Fruit fly (Drosophila melanogaster) whole organism, embryonic: ENCODE data around the gene CG14820.

Experiments
- Abd-B ChIP-seq: fragments of 200-800 bp; sonication (Bioruptor generic); optimal IDR thresholded peaks from 2 replicates; lab custom pipeline; 2018; ENCODE audit warnings: missing biosample characterization, mild to moderate bottlenecking, missing genetic modification characterization, moderate library complexity
- Antp ChIP-seq: fragments of 200-800 bp; sonication (Bioruptor generic); optimal IDR thresholded peaks from 3 replicates; lab custom pipeline; 2016; ENCODE audit warnings: missing biosample characterization, missing genetic modification characterization
- CG1024 ChIP-seq: fragments of 200-800 bp; sonication (Bioruptor generic); IDR thresholded peaks from 2 replicates; pipeline ENCODE4 v1.3.6; 2022; ENCODE audit warnings: missing biosample characterization, missing genetic modification characterization
- CG10431 ChIP-seq: fragments of 200-800 bp; sonication (Bioruptor generic); optimal IDR thresholded peaks from 3 replicates; lab custom pipeline; 2018; ENCODE audit warnings: missing biosample characterization, mild to moderate bottlenecking, missing genetic modification characterization
- CG10654 ChIP-seq: fragments of 200-800 bp; sonication (Bioruptor generic); optimal IDR thresholded peaks from 2 replicates; lab custom pipeline; 2016; ENCODE audit warnings: missing biosample characterization, missing genetic modification characterization
- CG10959 ChIP-seq: fragments of 200-800 bp; sonication (Bioruptor generic); IDR thresholded peaks from 2 replicates; pipeline ENCODE4 v1.3.6; 2022; ENCODE audit warnings: missing biosample characterization, missing genetic modification characterization
- CG13123 ChIP-seq: fragments of 200-800 bp; sonication (Bioruptor generic); optimal IDR thresholded peaks from 2 replicates; lab custom pipeline; 2016; ENCODE audit warnings: missing biosample characterization, missing genetic modification characterization
- CG13424 ChIP-seq: fragments of 200-800 bp; sonication (Bioruptor generic); optimal IDR thresholded peaks from 2 replicates; lab custom pipeline; 2019; ENCODE audit warnings: missing biosample characterization, mild to moderate bottlenecking, missing genetic modification characterization, moderate library complexity
- CG1603 ChIP-seq: fragments of 200-800 bp; sonication (Bioruptor generic); optimal IDR thresholded peaks from 2 replicates; lab custom pipeline; 2019; ENCODE audit warnings: missing biosample characterization, mild to moderate bottlenecking, missing genetic modification characterization, moderate library complexity
- CG17186 ChIP-seq: fragments of 200-800 bp; sonication (Bioruptor generic); optimal IDR thresholded peaks from 3 replicates; lab custom pipeline; 2017; ENCODE audit warnings: missing biosample characterization, missing genetic modification reagents, missing genetic modification characterization
- CG17359 ChIP-seq: fragments of 200-800 bp; sonication (Bioruptor generic); optimal IDR thresholded peaks from 3 replicates; lab custom pipeline; 2018; ENCODE audit warnings: missing biosample characterization, mild to moderate bottlenecking, missing genetic modification characterization, moderate library complexity
- CG17385 ChIP-seq: fragments of 200-800 bp; sonication (Bioruptor generic); optimal IDR thresholded peaks from 3 replicates; lab custom pipeline; 2018; ENCODE audit warnings: missing biosample characterization, mild to moderate bottlenecking, missing genetic modification characterization
- CG1792 ChIP-seq: fragments of 200-800 bp; sonication (Bioruptor generic); optimal IDR thresholded peaks from 2 replicates; lab custom pipeline; 2016; ENCODE audit warnings: missing biosample characterization, missing genetic modification characterization
- CG18619 ChIP-seq: fragments of 200-800 bp; sonication (Bioruptor generic); optimal IDR thresholded peaks from 3 replicates; lab custom pipeline; 2017; ENCODE audit warnings: missing biosample characterization, mild to moderate bottlenecking, missing genetic modification characterization
- CG2199 ChIP-seq: fragments of 200-800 bp; sonication (Bioruptor generic); IDR thresholded peaks from 3 replicates; pipeline ENCODE4 v1.3.6; 2022; ENCODE audit warnings: missing biosample characterization, missing genetic modification characterization
- CG2712 ChIP-seq: fragments of 200-800 bp; optimal IDR thresholded peaks from 3 replicates; lab custom pipeline; 2019; ENCODE audit warnings: missing biosample characterization, mild to moderate bottlenecking, missing genetic modification characterization, moderate library complexity
- CG32767 ChIP-seq: fragments of 200-800 bp; sonication (Bioruptor generic); IDR thresholded peaks from 2 replicates; pipeline ENCODE4 v1.3.6; 2022; ENCODE audit warnings: missing biosample characterization, missing genetic modification characterization
- CG34224 ChIP-seq: fragments of 200-800 bp; sonication (Bioruptor generic); IDR thresholded peaks from 3 replicates; pipeline ENCODE4 v1.3.6; 2022; ENCODE audit warnings: missing biosample characterization, missing genetic modification characterization; ENCODE audit not compliant: partially characterized antibody
- CG6813 ChIP-seq: fragments of 200-800 bp; sonication (Bioruptor generic); optimal IDR thresholded peaks from 2 replicates; lab custom pipeline; 2017; ENCODE audit warnings: missing biosample characterization, missing genetic modification characterization, mild to moderate bottlenecking, moderate library complexity, missing genetic modification reagents
- CG8281 ChIP-seq: fragments of 200-800 bp; sonication (Bioruptor generic); optimal IDR thresholded peaks from 2 replicates; lab custom pipeline; 2018; ENCODE audit warnings: missing biosample characterization, mild to moderate bottlenecking, missing genetic modification characterization, moderate library complexity
- CG8290 ChIP-seq, 3 experiments: fragments of 200-800 bp; sonication (Bioruptor generic); optimal IDR thresholded peaks; 2 replicates each; lab custom pipeline; 2016 to 2019; ENCODE audit warnings: missing biosample characterization in 3 of 3, missing genetic modification characterization in 3 of 3, mild to moderate bottlenecking in 2 of 3, moderate library complexity in 1 of 3
- CG8478 ChIP-seq: fragments of >200 bp; optimal IDR thresholded peaks from 2 replicates; lab custom pipeline; 2018
- CG9876 ChIP-seq: fragments of 200-800 bp; sonication (Bioruptor generic); optimal IDR thresholded peaks from 2 replicates; lab custom pipeline; 2016; ENCODE audit warnings: missing biosample characterization, missing genetic modification characterization
- CTCF ChIP-seq: fragments of 200-800 bp; sonication (Bioruptor generic); optimal IDR thresholded peaks from 2 replicates; lab custom pipeline; 2017; ENCODE audit warnings: missing biosample characterization, mild to moderate bottlenecking, missing genetic modification characterization, moderate library complexity
- D ChIP-seq, 2 experiments: fragments of 200-800 bp in 1 of 2; fragments of >200 bp in 1 of 2; sonication (Bioruptor generic) in 1 of 2; optimal IDR thresholded peaks; 2 replicates in 1 of 2; 3 replicates in 1 of 2; lab custom pipeline; 2017; ENCODE audit warnings: mild to moderate bottlenecking in 1 of 2, missing biosample characterization in 1 of 2, missing genetic modification characterization in 1 of 2, missing genetic modification reagents in 1 of 2
- Deaf1 ChIP-seq: fragments of 200-800 bp; optimal IDR thresholded peaks from 3 replicates; lab custom pipeline; 2019; ENCODE audit warnings: missing biosample characterization, mild to moderate bottlenecking, missing genetic modification characterization, moderate library complexity
- Drgx ChIP-seq: fragments of 200-800 bp; sonication (Bioruptor generic); IDR thresholded peaks from 2 replicates; pipeline ENCODE4 v1.3.6; 2022; ENCODE audit warnings: missing biosample characterization, missing genetic modification characterization
- Neu2 ChIP-seq: fragments of 200-800 bp; sonication (Bioruptor generic); optimal IDR thresholded peaks from 3 replicates; lab custom pipeline; 2016; ENCODE audit warnings: missing biosample characterization, missing genetic modification characterization, borderline replicate concordance
- Nf-YA ChIP-seq: fragments of 200-800 bp; sonication (Bioruptor generic); IDR thresholded peaks from 2 replicates; pipeline ENCODE4 v1.3.6; 2022; ENCODE audit warnings: missing biosample characterization, missing genetic modification characterization
- Nf-YB ChIP-seq: fragments of 200-800 bp; sonication (Bioruptor generic); optimal IDR thresholded peaks from 3 replicates; lab custom pipeline; 2019; ENCODE audit warnings: missing biosample characterization, mild to moderate bottlenecking, missing genetic modification characterization, moderate library complexity
- Nf-YC ChIP-seq: fragments of 200-800 bp; optimal IDR thresholded peaks from 3 replicates; lab custom pipeline; 2019; ENCODE audit warnings: missing biosample characterization, mild to moderate bottlenecking, missing genetic modification characterization, moderate library complexity
- Opbp ChIP-seq: fragments of 200-800 bp; sonication (Bioruptor generic); IDR thresholded peaks from 3 replicates; pipeline ENCODE4 v1.3.6; 2022; ENCODE audit warnings: missing biosample characterization, missing genetic modification characterization; ENCODE audit not compliant: partially characterized antibody
- bigmax ChIP-seq: fragments of 200-800 bp; sonication (Bioruptor generic); optimal IDR thresholded peaks from 2 replicates; lab custom pipeline; 2018; ENCODE audit warnings: missing biosample characterization, mild to moderate bottlenecking, missing genetic modification characterization
- cg ChIP-seq: fragments of 200-800 bp; sonication (Bioruptor generic); optimal IDR thresholded peaks from 3 replicates; lab custom pipeline; 2019; ENCODE audit warnings: missing biosample characterization, mild to moderate bottlenecking, missing genetic modification characterization, moderate library complexity
- chinmo ChIP-seq: fragments of 200-800 bp; sonication (Bioruptor generic); IDR thresholded peaks from 4 replicates; pipeline ENCODE4 v1.3.6; 2022; ENCODE audit warnings: missing biosample characterization, missing genetic modification characterization; ENCODE audit not compliant: partially characterized antibody
- ci ChIP-seq: fragments of 200-800 bp; sonication (Bioruptor generic); IDR thresholded peaks from 3 replicates; pipeline ENCODE4 v1.3.6; 2022; ENCODE audit warnings: missing biosample characterization, missing genetic modification characterization
- corto ChIP-seq: fragments of 200-800 bp; sonication (Bioruptor generic); optimal IDR thresholded peaks from 2 replicates; lab custom pipeline; 2016; ENCODE audit warnings: missing biosample characterization, mild to moderate bottlenecking, missing genetic modification characterization, moderate library complexity
- en ChIP-seq: fragments of 200-800 bp; sonication (Bioruptor generic); optimal IDR thresholded peaks from 2 replicates; lab custom pipeline; 2016; ENCODE audit warnings: missing biosample characterization, missing genetic modification characterization
- fd96Cb ChIP-seq: fragments of 200-800 bp; sonication (Bioruptor generic); optimal IDR thresholded peaks from 2 replicates; lab custom pipeline; 2018; ENCODE audit warnings: missing biosample characterization, mild to moderate bottlenecking, missing genetic modification characterization, moderate library complexity
- gt ChIP-seq: fragments of 200-800 bp; sonication (Bioruptor generic); IDR thresholded peaks from 2 replicates; pipeline ENCODE4 v1.3.6; 2022; ENCODE audit warnings: missing biosample characterization, missing genetic modification characterization
- ham ChIP-seq: fragments of 200-800 bp; sonication (Bioruptor generic); IDR thresholded peaks from 2 replicates; pipeline ENCODE4 v1.3.6; 2022; ENCODE audit warnings: missing biosample characterization, missing genetic modification characterization
- kay ChIP-seq: fragments of 200-800 bp; sonication (Bioruptor generic); optimal IDR thresholded peaks from 2 replicates; lab custom pipeline; 2016; ENCODE audit warnings: missing biosample characterization, missing genetic modification characterization
- lilli ChIP-seq: fragments of 200-800 bp; sonication (Bioruptor generic); optimal IDR thresholded peaks from 3 replicates; lab custom pipeline; 2016; ENCODE audit warnings: missing biosample characterization, missing genetic modification characterization
- pan ChIP-seq, 4 experiments: fragments of >200 bp in 3 of 4; fragments of 200-800 bp in 1 of 4; sonication (Bioruptor generic) in 1 of 4; optimal IDR thresholded peaks in 3 of 4; IDR thresholded peaks in 1 of 4; 2 replicates each; pipeline versions ENCODE4 v1.3.6 to Lab custom; 2017 to 2022; ENCODE audit warnings: missing biosample characterization in 2 of 4, missing genetic modification characterization in 2 of 4, mixed read lengths in 1 of 4
- prd ChIP-seq, 3 experiments: fragments of >200 bp in 2 of 3; fragments of 200-800 bp in 1 of 3; sonication (Bioruptor generic) in 1 of 3; optimal IDR thresholded peaks in 2 of 3; IDR thresholded peaks in 1 of 3; 2 replicates in 2 of 3; 3 replicates in 1 of 3; pipeline versions ENCODE4 v1.3.6 to Lab custom; 2017 to 2022; ENCODE audit warnings: missing biosample characterization in 1 of 3, missing genetic modification characterization in 1 of 3
- pros ChIP-seq: fragments of 200-800 bp; sonication (Bioruptor generic); optimal IDR thresholded peaks from 3 replicates; lab custom pipeline; 2019; ENCODE audit warnings: missing biosample characterization, mild to moderate bottlenecking, missing genetic modification characterization, moderate library complexity
- sima ChIP-seq: fragments of 200-800 bp; sonication (Bioruptor generic); optimal IDR thresholded peaks from 2 replicates; lab custom pipeline; 2016; ENCODE audit warnings: missing biosample characterization, missing genetic modification characterization
- stwl ChIP-seq: fragments of 200-800 bp; sonication (Bioruptor generic); optimal IDR thresholded peaks from 3 replicates; lab custom pipeline; 2018; ENCODE audit warnings: missing biosample characterization, mild to moderate bottlenecking, missing genetic modification characterization, moderate library complexity
- z ChIP-seq: fragments of 200-800 bp; sonication (Bioruptor generic); IDR thresholded peaks from 3 replicates; pipeline ENCODE4 v1.3.6; 2022; ENCODE audit warnings: missing biosample characterization, missing genetic modification characterization

The CG14820 gene

DNA sequence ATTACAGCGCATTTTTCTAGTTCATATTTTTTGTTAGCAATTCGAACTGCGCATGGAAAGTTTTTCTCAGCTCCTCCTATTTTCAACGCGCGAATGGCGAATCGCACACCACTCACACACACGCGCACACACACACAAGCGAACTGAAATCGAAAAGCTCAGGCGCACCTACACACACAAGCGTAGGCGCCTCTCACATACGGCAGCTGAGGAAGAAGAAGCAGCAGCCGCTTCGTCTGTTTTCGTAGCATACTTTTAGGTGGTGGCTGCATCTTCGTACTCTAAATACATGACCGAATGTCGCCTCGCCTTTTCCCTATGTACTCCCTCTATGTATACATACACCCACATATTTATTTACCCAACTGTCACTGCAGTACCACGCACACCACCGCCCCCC, 6.9 kb upstream of the CG14820 start:
- TF ChIP-seq corto (GFP tag; lab: Kevin White, UChicago) (no peak), CG17359 (tag; lab: Kevin White, UChicago) (no peak), CG13424 (tag; lab: Kevin White, UChicago) (no peak), Nf-YC (tag; lab: Kevin White, UChicago) (peak; percentile 79), gt (no peak), CG9876 (GFP tag; lab: Kevin White, UChicago) (no peak), Drgx (GFP tag; lab: Robert Waterston, UW) (no peak), Antp (GFP tag; lab: Kevin White, UChicago) (no peak), CG32767 (GFP tag; lab: Robert Waterston, UW) (no peak), CTCF (GFP tag; lab: Kevin White, UChicago) (peak; percentile 48), sima (no peak), Nf-YB (peak; percentile 72), kay (GFP tag; lab: Kevin White, UChicago) (no peak), CG13123 (GFP tag; lab: Kevin White, UChicago) (no peak), prd (optimal IDR thresholded peaks at IDR 0.05; lab: Kevin White, UChicago) (no peak), prd (GFP tag; IDR thresholded peaks at IDR 0.05; lab: Robert Waterston, UW) (0 out of 3 replicates have a peak, but pooled peaks have one; percentile 7), stwl (tag; lab: Kevin White, UChicago) (peak; percentile 39), pan (optimal IDR thresholded peaks at IDR 0.05; lab: Kevin White, UChicago) (no peak), pan (GFP tag; optimal IDR thresholded peaks at IDR 0.05 in 1 of 2, IDR thresholded peaks at IDR 0.05 in 1 of 2) (no peak), CG34224 (no peak), Opbp (GFP tag; lab: Robert Waterston, UW) (0 out of 3 replicates have a peak, but pooled peaks have one; percentile 40), D (optimal IDR thresholded peaks at IDR 0.05; lab: Kevin White, UChicago) (no peak), D (GFP tag; optimal IDR thresholded peaks at IDR 0.05; lab: Kevin White, UChicago) (no peak), pros (no peak), CG17186 (no peak), lilli (GFP tag; lab: Kevin White, UChicago) (no peak), Abd-B (GFP tag; lab: Kevin White, UChicago) (no peak), en (GFP tag; lab: Kevin White, UChicago) (no peak), ham (GFP tag; lab: Robert Waterston, UW) (no peak), z (GFP tag; lab: Robert Waterston, UW) (no peak), cg (GFP tag; lab: Kevin White, UChicago) (peak; percentile 79), CG17385 (GFP tag; lab: Kevin White, UChicago) (peak; percentile 87), ci (GFP tag; lab: Robert Waterston, UW) (peak; percentile 62), bigmax (GFP tag; lab: Kevin White, UChicago) (no peak), CG10959 (0 out of 2 replicates have a peak, but pooled peaks have one; percentile 31), CG2199 (GFP tag; lab: Robert Waterston, UW) (peak; percentile 70; the same call in 1 of the 3 replicates), Nf-YA (GFP tag; lab: Robert Waterston, UW) (no peak), CG10654 (GFP tag; lab: Kevin White, UChicago) (no peak), Deaf1 (tag; lab: Kevin White, UChicago) (peak; percentile 69), CG8281 (tag; lab: Kevin White, UChicago) (no peak), CG1603 (no peak), Neu2 (no peak), CG10431 (GFP tag; lab: Kevin White, UChicago) (peak; percentile 26), CG6813 (GFP tag; lab: Kevin White, UChicago) (no peak), chinmo (GFP tag; lab: Robert Waterston, UW) (0 out of 4 replicates have a peak, but pooled peaks have one; percentile 35), CG8478 (peak; percentile 11), CG1024 (no peak), CG1792 (no peak), CG18619 (no peak), fd96Cb (no peak), CG2712 (tag; lab: Kevin White, UChicago) (no peak), CG8290 (GFP tag; optimal IDR thresholded peaks at IDR 0.05; lab: Kevin White, UChicago) (peak; percentile 8), CG8290 (tag; optimal IDR thresholded peaks at IDR 0.05; lab: Kevin White, UChicago) (peak; percentile 4 to 5)
